Worm (Caenorhabditis elegans) whole organism, mixed stage, embryonic: ENCODE measurements around the gene srx-113.

Experiments used
- mep-1 ChIP-seq: fragments of 150-350 bp; optimal IDR thresholded peaks from 2 replicates; lab custom pipeline; 2017; ENCODE audit warnings: missing biosample characterization, missing genetic modification reagents, missing genetic modification characterization, inconsistent platforms
- nhr-28 ChIP-seq: fragments of 150-350 bp; optimal IDR thresholded peaks from 2 replicates; lab custom pipeline; 2014; ENCODE audit warnings: missing biosample characterization, missing genetic modification characterization
- nhr-76 ChIP-seq: sonication (generic microtip); optimal IDR thresholded peaks from 2 replicates; lab custom pipeline; 2017; ENCODE audit warnings: missing biosample characterization, missing genetic modification characterization
- sem-2 ChIP-seq: fragments of 200-800 bp; sonication (Bioruptor generic); optimal IDR thresholded peaks from 2 replicates; lab custom pipeline; 2018; ENCODE audit warnings: mild to moderate bottlenecking, missing genetic modification characterization, missing compliant biosample characterization
- unc-62 ChIP-seq: fragments of 150-350 bp; optimal IDR thresholded peaks from 2 replicates; lab custom pipeline; 2014; ENCODE audit warnings: missing biosample characterization, missing genetic modification reagents, missing genetic modification characterization
- ztf-11 ChIP-seq: fragments of 150-350 bp; optimal IDR thresholded peaks from 2 replicates; lab custom pipeline; 2014; ENCODE audit warnings: missing biosample characterization, missing genetic modification characterization

DNA sequence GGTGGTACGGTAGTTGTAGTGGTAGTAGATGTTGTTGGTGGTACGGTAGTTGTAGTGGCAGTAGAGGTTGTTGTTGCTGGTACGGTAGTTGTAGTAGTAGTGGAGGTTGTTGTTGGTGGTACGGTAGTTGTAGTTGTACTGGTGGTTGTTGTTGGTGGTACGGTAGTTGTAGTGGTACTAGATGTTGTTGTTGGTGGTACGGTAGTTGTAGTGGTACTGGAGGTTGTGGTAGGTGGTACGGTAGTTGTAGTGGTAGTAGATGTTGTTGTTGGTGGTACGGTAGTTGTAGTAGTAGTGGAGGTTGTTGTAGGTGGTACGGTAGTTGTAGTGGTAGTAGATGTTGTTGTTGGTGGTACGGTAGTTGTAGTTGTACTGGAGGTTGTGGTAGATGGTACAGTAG, 1.1 kb upstream of the srx-113 start:
- TF ChIP-seq nhr-28 (tag; lab: Kevin White, UChicago) = no peak
- TF ChIP-seq nhr-76 (tag; lab: Kevin White, UChicago) = no peak
- no peak for TF ChIP-seq mep-1
- TF ChIP-seq unc-62 (GFP tag; lab: Kevin White, UChicago) = no peak
- TF ChIP-seq sem-2 (GFP tag; lab: Kevin White, UChicago) = no peak
- no peak for TF ChIP-seq ztf-11 (tag; lab: Kevin White, UChicago)
